Worm (Caenorhabditis elegans): ENCODE data around the gene fbxa-64.

ce11 chrV:3269407-3269806, 8.5 kb downstream of the fbxa-64 start, which contains the start of gene T28A11.19:
- no peak for TF ChIP-seq ces-1 (GFP tag; optimal IDR thresholded peaks at IDR 0.05)
- TF ChIP-seq sem-2 (GFP tag; optimal IDR thresholded peaks at IDR 0.05): no peak
- no peak for TF ChIP-seq ztf-11 (tag; optimal IDR thresholded peaks at IDR 0.05)
- TF ChIP-seq lin-13 (tag; optimal IDR thresholded peaks at IDR 0.05): no peak
- TF ChIP-seq nhr-12 (tag; optimal IDR thresholded peaks at IDR 0.05): no peak
- TF ChIP-seq blmp-1 (tag; optimal IDR thresholded peaks at IDR 0.05): no peak
- TF ChIP-seq unc-62 (GFP tag; optimal IDR thresholded peaks at IDR 0.05): no peak
- TF ChIP-seq pha-4 (tag; optimal IDR thresholded peaks at IDR 0.05): no peak
- TF ChIP-seq elt-3 (tag; optimal IDR thresholded peaks at IDR 0.05): no peak
- TF ChIP-seq lsy-2 (tag; optimal IDR thresholded peaks at IDR 0.05): no peak

Data from whole organism, mixed stage, embryonic.